Worm (Caenorhabditis elegans) whole organism, L1 larva: ENCODE data around the gene F16G10.1.
A peak's percentile ranks its signal among the peaks of the same experiment; 100 is the strongest.

Source experiments
- F16B12.6 ChIP-seq: fragments of 150-350 bp; optimal IDR thresholded peaks from 2 replicates; lab custom pipeline; 2014; ENCODE audit warnings: missing biosample characterization, missing genetic modification characterization
- Y116A8C.19 ChIP-seq: sonication (generic microtip); optimal IDR thresholded peaks from 2 replicates; lab custom pipeline; 2016; ENCODE audit warnings: missing compliant biosample characterization, missing genetic modification characterization, borderline replicate concordance
- aha-1 ChIP-seq: fragments of 150-350 bp; optimal IDR thresholded peaks from 2 replicates; lab custom pipeline; 2014; ENCODE audit warnings: missing biosample characterization, missing genetic modification characterization
- ama-1 ChIP-seq: fragments of 150-350 bp; optimal IDR thresholded peaks from 2 replicates; lab custom pipeline; 2014
- ceh-88 ChIP-seq: fragments of 200-800 bp; sonication (Bioruptor generic); IDR thresholded peaks from 2 replicates; pipeline ENCODE4 v1.3.6; 2022; ENCODE audit warnings: missing genetic modification characterization, missing compliant biosample characterization
- ces-1 ChIP-seq: fragments of 150-350 bp; optimal IDR thresholded peaks from 2 replicates; lab custom pipeline; 2014; ENCODE audit warnings: missing biosample characterization, missing genetic modification reagents, missing genetic modification characterization
- fkh-10 ChIP-seq: sonication (generic microtip); optimal IDR thresholded peaks from 2 replicates; lab custom pipeline; 2017; ENCODE audit warnings: missing biosample characterization, missing genetic modification reagents, missing genetic modification characterization
- lin-35 ChIP-seq, 2 experiments: fragments of 150-350 bp; optimal IDR thresholded peaks; 2 replicates each; lab custom pipeline; 2014; ENCODE audit warnings: missing biosample characterization in 2 of 2, missing genetic modification characterization in 2 of 2, missing genetic modification reagents in 2 of 2
- lsy-2 ChIP-seq, 2 experiments: fragments of 150-350 bp; optimal IDR thresholded peaks; 2 replicates each; lab custom pipeline; 2014; ENCODE audit warnings: missing biosample characterization in 2 of 2, missing genetic modification characterization in 2 of 2
- nhr-20 ChIP-seq: sonication (generic microtip); optimal IDR thresholded peaks from 2 replicates; lab custom pipeline; 2016; ENCODE audit warnings: mild to moderate bottlenecking, missing genetic modification characterization, missing compliant biosample characterization
- pqm-1 ChIP-seq: sonication (generic microtip); optimal IDR thresholded peaks from 3 replicates; lab custom pipeline; 2017; ENCODE audit warnings: missing biosample characterization, missing genetic modification characterization
- vab-15 ChIP-seq: sonication (generic microtip); optimal IDR thresholded peaks from 2 replicates; lab custom pipeline; 2017; ENCODE audit warnings: missing genotype, mild to moderate bottlenecking, missing genetic modification characterization, missing compliant biosample characterization
- xbp-1 ChIP-seq: sonication (generic microtip); optimal IDR thresholded peaks from 2 replicates; lab custom pipeline; 2016; ENCODE audit warnings: missing genetic modification characterization, missing compliant biosample characterization

DNA sequence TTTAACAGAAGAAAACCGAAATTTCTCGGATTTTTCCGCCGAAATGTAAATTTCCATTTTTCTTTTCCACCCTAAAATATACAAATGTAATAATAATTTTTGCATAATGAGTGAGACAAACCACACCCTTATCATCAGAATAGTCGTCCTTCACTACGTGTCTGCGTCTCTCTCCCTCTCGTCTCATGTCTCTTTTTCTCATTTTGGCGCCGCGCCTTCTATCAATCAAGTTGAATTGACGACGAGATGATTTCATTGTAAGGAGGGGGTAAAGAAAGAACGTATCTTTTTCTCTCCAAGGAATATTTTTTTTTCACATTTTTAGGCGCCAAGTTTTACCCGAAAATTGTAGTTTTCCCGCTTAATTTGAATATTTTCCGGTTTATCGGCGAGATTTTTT, 38.2 kb downstream of the F16G10.1 start:
- no peak for TF ChIP-seq Y116A8C.19 (tag; lab: Kevin White, UChicago)
- no peak for TF ChIP-seq F16B12.6 (tag; lab: Kevin White, UChicago)
- peak in 1 of 2 experiments; percentile 53 for TF ChIP-seq lin-35 (GFP tag; optimal IDR thresholded peaks at IDR 0.05; lab: Kevin White, UChicago)
- no peak for TF ChIP-seq ceh-88 (GFP tag; lab: Robert Waterston, UW)
- no peak for TF ChIP-seq fkh-10
- TF ChIP-seq lsy-2 (tag; optimal IDR thresholded peaks at IDR 0.05; lab: Kevin White, UChicago): peak in 1 of 2 experiments; percentile 15
- TF ChIP-seq ama-1 (lab: Kevin White, UChicago): no peak
- peak; percentile 54 for TF ChIP-seq nhr-20
- TF ChIP-seq ces-1: no peak
- TF ChIP-seq pqm-1 (tag; lab: Kevin White, UChicago): no peak
- TF ChIP-seq vab-15 (tag; lab: Kevin White, UChicago): no peak
- no peak for TF ChIP-seq aha-1 (tag; lab: Kevin White, UChicago)
- TF ChIP-seq xbp-1: no peak
